Worm (Caenorhabditis elegans): Measurements from ENCODE around the gene rpb-12.
A peak's percentile ranks its signal among the peaks of the same experiment; 100 is the strongest.

Gene rpb-12

DNA sequence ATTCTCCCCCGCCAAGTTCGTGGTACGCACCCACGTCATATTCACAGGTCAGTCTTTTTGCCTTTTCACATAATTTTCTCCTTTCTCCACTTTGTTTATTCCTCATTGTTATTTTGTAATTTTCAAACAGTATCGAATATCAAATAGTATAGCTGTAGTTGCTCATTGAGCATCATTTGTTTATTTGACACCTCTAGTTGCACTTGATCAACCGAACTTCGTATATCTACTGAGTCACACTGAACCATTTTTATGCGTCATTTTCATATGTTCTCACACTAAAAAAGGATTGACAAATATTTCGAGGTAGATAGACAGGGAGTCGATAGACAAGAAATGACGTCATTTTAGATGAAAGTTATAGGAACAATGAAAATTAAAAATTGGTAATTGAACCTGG, 26.4 kb downstream of the rpb-12 start:
- TF ChIP-seq cog-1 (tag; optimal IDR thresholded peaks at IDR 0.05) (no peak), tab-1 (GFP tag; IDR thresholded peaks at IDR 0.05) (no peak), med-1 (GFP tag; optimal IDR thresholded peaks at IDR 0.05; ENCODE audit: insufficient read depth) (no peak), klf-2 (GFP tag; conservative IDR thresholded peaks at IDR 0.05) (no peak), ztf-29 (GFP tag; IDR thresholded peaks at IDR 0.05) (no peak), ref-1 (GFP tag; conservative IDR thresholded peaks at IDR 0.05) (no peak), T22C8.4 (GFP tag; IDR thresholded peaks at IDR 0.05) (no peak)

DNA sequence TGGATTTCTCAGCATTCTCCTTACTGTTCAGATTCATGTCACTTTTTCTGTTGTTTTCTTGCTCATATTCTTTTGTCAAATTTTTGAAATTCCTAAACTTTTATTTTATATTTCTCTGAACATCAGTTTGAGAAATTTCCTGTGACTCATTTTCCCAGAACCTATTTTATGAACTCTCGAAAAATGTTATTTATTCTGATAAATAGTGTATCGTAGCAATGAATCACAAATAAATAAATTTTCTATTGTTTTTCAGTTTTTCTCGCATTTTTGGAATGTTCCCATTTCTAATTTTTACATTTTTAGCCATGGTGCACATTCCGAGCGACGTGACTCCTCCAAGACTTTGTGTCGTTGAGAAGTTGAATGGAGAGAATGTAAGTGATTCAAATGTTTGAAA, 27.9 kb downstream of the rpb-12 start, which contains the start of gene nrfl-1:
nrfl-1 (plus strand) TSS at position 301 of the 400 bp plus-strand sequence.
- TF ChIP-seq T22C8.4 (GFP tag; IDR thresholded peaks at IDR 0.05) (no peak), ztf-29 (GFP tag; IDR thresholded peaks at IDR 0.05) (no peak), ztf-23 (GFP tag; IDR thresholded peaks at IDR 0.05) (no peak), ref-1 (GFP tag; conservative IDR thresholded peaks at IDR 0.05) (no peak), med-1 (GFP tag; optimal IDR thresholded peaks at IDR 0.05; ENCODE audit: insufficient read depth) (no peak), klf-2 (GFP tag; conservative IDR thresholded peaks at IDR 0.05) (no peak), cog-1 (tag; optimal IDR thresholded peaks at IDR 0.05) (no peak), flt-1 (GFP tag; IDR thresholded peaks at IDR 0.05) (no peak), tab-1 (GFP tag; IDR thresholded peaks at IDR 0.05) (no peak)

DNA sequence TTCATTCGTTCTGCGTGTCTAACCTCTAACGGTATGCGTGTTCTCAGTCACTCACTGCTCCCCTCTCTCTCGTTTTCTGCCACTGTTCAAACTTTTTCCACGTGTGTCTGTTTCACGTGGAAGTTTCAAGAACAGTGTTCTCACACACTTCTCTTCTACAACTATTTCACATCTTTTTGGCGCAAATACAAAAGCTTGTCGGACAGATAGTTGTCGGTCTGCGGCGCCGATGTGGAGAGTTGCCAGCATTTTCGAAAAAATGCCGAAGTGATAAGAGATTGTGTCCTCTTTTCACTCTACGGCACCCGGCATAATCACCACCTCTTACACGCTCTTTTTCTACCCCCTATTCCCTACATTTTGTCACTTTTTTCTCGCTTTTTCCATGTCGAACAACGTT, 28.3 kb downstream of the rpb-12 start:
- TF ChIP-seq ztf-29 (GFP tag; IDR thresholded peaks at IDR 0.05) (no peak), flt-1 (GFP tag; IDR thresholded peaks at IDR 0.05) (no peak), klf-2 (GFP tag; conservative IDR thresholded peaks at IDR 0.05) (no peak), ztf-23 (GFP tag; IDR thresholded peaks at IDR 0.05) (no peak), med-1 (GFP tag; optimal IDR thresholded peaks at IDR 0.05; ENCODE audit: insufficient read depth) (no peak), cog-1 (tag; optimal IDR thresholded peaks at IDR 0.05) (no peak), T22C8.4 (GFP tag; IDR thresholded peaks at IDR 0.05) (no peak), tab-1 (GFP tag; IDR thresholded peaks at IDR 0.05) (no peak), ref-1 (GFP tag; conservative IDR thresholded peaks at IDR 0.05) (no peak)

DNA sequence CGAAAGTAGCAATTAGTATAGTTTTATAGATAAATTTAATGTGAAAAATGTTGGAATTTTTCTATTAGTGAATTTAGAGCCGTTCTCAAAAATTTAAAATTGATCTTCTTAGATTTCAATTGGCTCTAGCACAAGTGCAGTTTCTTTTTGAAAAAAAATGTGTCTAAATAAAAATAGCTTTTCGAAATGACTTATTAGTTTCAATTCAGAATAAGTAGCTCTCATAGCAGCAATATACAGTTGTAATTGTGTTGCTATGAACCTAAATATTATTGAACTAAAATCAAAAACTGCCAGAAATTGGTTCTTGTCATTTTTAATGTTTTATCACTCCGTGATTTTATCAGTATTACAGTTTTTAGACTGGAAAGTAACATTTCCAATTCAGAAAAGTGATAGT, 29.0 kb downstream of the rpb-12 start:
- TF ChIP-seq ztf-23 (GFP tag; IDR thresholded peaks at IDR 0.05), result no peak
- TF ChIP-seq tab-1 (GFP tag; IDR thresholded peaks at IDR 0.05), result no peak
- no peak for TF ChIP-seq cog-1 (tag; optimal IDR thresholded peaks at IDR 0.05)
- TF ChIP-seq ztf-29 (GFP tag; IDR thresholded peaks at IDR 0.05), result no peak
- no peak for TF ChIP-seq flt-1 (GFP tag; IDR thresholded peaks at IDR 0.05)
- no peak for TF ChIP-seq med-1 (GFP tag; optimal IDR thresholded peaks at IDR 0.05; ENCODE audit: insufficient read depth)
- no peak for TF ChIP-seq ref-1 (GFP tag; conservative IDR thresholded peaks at IDR 0.05)
- no peak for TF ChIP-seq klf-2 (GFP tag; conservative IDR thresholded peaks at IDR 0.05)
- no peak for TF ChIP-seq T22C8.4 (GFP tag; IDR thresholded peaks at IDR 0.05)

DNA sequence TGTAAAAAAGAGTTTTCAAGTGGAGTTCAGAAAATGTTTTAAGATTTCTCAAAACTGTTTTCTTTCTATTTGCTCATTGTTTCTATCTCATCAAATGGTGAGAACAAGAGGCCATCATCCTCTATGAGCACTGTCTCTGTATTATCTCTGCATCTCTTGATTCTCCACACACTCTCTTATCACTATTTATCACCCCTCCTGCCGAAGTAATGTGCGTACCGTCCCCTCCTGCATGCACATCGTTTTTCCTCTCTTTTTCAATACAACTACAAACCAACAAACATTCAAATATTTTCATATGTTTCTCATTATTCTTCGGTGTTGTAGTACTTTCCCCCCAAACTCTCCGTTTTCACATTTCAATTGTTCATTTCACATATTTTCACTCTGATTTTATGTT, 30.2 kb downstream of the rpb-12 start:
- no peak for TF ChIP-seq ztf-23 (GFP tag; IDR thresholded peaks at IDR 0.05)
- TF ChIP-seq ref-1 (GFP tag; conservative IDR thresholded peaks at IDR 0.05), result no peak
- no peak for TF ChIP-seq tab-1 (GFP tag; IDR thresholded peaks at IDR 0.05)
- TF ChIP-seq med-1 (GFP tag; optimal IDR thresholded peaks at IDR 0.05; ENCODE audit: insufficient read depth), result no peak

DNA sequence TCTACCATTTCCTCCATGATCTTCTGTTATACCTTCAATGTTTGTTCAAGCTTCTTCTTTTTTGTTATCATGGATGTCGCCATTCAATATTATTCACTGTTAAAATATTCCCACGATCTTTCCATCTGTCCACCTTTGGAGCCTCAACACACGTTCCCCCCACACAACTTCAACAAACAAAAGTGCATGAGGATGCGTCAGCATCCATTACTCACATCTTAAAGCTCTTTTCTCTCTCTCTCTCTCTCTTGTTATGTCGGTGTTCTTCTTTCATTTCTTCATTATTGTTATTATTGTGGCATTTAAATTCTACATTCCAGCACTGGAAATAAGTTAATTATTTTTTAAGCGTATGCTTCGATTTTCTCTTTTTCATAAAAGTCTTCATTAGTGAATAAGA, 32.6 kb downstream of the rpb-12 start:
- no peak for TF ChIP-seq ztf-23 (GFP tag; IDR thresholded peaks at IDR 0.05)
- TF ChIP-seq cog-1 (tag; optimal IDR thresholded peaks at IDR 0.05), result no peak
- TF ChIP-seq ref-1 (GFP tag; conservative IDR thresholded peaks at IDR 0.05), result no peak
- TF ChIP-seq tab-1 (GFP tag; IDR thresholded peaks at IDR 0.05), result no peak
- TF ChIP-seq flt-1 (GFP tag; IDR thresholded peaks at IDR 0.05), result no peak
- TF ChIP-seq med-1 (GFP tag; optimal IDR thresholded peaks at IDR 0.05; ENCODE audit: insufficient read depth), result no peak
- no peak for TF ChIP-seq T22C8.4 (GFP tag; IDR thresholded peaks at IDR 0.05)
- no peak for TF ChIP-seq klf-2 (GFP tag; conservative IDR thresholded peaks at IDR 0.05)
- TF ChIP-seq ztf-29 (GFP tag; IDR thresholded peaks at IDR 0.05), result no peak

DNA sequence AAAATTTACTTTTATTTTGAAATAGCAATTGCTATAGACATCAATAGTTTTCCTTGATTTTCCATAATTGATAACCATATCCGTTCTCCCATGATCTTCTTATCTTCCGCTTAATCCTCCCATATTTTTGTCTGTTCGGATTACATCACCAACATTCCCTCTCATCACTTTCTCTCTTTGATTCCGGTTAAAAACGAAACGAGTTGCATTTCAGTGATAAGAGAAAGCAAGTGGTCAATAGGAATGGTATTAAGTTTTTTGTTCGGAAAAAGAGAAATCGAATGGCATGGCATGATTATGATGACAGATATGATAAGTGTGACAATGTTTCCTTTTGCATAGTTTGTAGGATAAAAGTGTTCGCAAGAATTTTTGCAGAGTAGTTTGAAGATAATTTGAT, 34.6 kb downstream of the rpb-12 start:
- no peak for TF ChIP-seq klf-2 (GFP tag; conservative IDR thresholded peaks at IDR 0.05)
- TF ChIP-seq cog-1 (tag; optimal IDR thresholded peaks at IDR 0.05), result no peak
- no peak for TF ChIP-seq ztf-23 (GFP tag; IDR thresholded peaks at IDR 0.05)
- TF ChIP-seq ztf-29 (GFP tag; IDR thresholded peaks at IDR 0.05), result no peak
- no peak for TF ChIP-seq flt-1 (GFP tag; IDR thresholded peaks at IDR 0.05)
- TF ChIP-seq ref-1 (GFP tag; conservative IDR thresholded peaks at IDR 0.05), result no peak
- TF ChIP-seq med-1 (GFP tag; optimal IDR thresholded peaks at IDR 0.05; ENCODE audit: insufficient read depth), result no peak
- no peak for TF ChIP-seq T22C8.4 (GFP tag; IDR thresholded peaks at IDR 0.05)
- TF ChIP-seq tab-1 (GFP tag; IDR thresholded peaks at IDR 0.05), result no peak

DNA sequence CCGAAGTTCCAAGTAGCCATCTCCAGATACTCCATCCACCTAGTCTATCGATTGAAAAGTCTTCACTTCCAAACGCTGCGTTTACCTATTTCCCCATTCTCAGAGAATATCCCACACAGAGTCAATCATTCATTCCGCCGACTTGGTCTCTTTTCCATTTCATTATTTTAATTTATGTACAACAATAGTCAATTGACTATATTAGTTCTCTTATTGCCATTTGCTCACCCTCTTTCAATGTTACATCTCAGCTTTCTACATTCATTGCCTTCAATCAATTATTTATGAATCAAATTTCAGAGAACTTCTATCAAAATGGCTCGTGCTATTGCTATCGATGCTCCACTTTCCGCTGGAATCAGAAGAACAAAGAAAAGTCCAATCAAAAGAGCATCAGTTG, 38.0 kb downstream of the rpb-12 start, which contains the start of gene aly-1:
aly-1 (plus strand) TSS at position 301 of the 400 bp plus-strand sequence.
- no peak for TF ChIP-seq med-1 (GFP tag; optimal IDR thresholded peaks at IDR 0.05; ENCODE audit: insufficient read depth)
- TF ChIP-seq ref-1 (GFP tag; conservative IDR thresholded peaks at IDR 0.05), result no peak
- no peak for TF ChIP-seq tab-1 (GFP tag; IDR thresholded peaks at IDR 0.05)
- no peak for TF ChIP-seq ztf-29 (GFP tag; IDR thresholded peaks at IDR 0.05)
- no peak for TF ChIP-seq flt-1 (GFP tag; IDR thresholded peaks at IDR 0.05)
- TF ChIP-seq ztf-23 (GFP tag; IDR thresholded peaks at IDR 0.05), result no peak
- TF ChIP-seq klf-2 (GFP tag; conservative IDR thresholded peaks at IDR 0.05), result no peak
- TF ChIP-seq T22C8.4 (GFP tag; IDR thresholded peaks at IDR 0.05), result no peak
- TF ChIP-seq cog-1 (tag; optimal IDR thresholded peaks at IDR 0.05), result no peak

DNA sequence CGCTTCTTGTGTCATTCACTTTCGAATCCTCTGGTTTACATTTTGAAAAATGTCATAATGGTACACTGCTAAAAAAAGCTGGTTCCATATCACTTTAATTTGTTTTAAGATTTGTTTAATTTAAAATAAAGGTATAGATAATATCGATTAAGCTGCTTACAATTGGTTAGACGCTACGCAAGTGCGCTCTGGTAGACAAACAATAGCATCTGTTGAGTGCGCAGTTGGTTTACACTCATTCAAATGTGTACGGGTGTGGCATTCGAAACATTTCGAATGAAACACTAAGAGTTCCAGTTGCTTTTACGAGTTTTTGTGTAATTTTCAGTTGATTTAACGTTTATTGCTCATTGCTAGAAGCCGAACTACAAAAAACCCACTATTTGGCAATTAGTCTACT, 39.2 kb downstream of the rpb-12 start:
- TF ChIP-seq ztf-29 (GFP tag; IDR thresholded peaks at IDR 0.05), result no peak
- TF ChIP-seq tab-1 (GFP tag; IDR thresholded peaks at IDR 0.05), result no peak
- TF ChIP-seq klf-2 (GFP tag; conservative IDR thresholded peaks at IDR 0.05), result no peak
- TF ChIP-seq flt-1 (GFP tag; IDR thresholded peaks at IDR 0.05), result 0 out of 2 replicates have a peak, but pooled peaks have one; percentile 18
- TF ChIP-seq T22C8.4 (GFP tag; IDR thresholded peaks at IDR 0.05), result peak; percentile 44; the same call in 1 of the 2 replicates
- TF ChIP-seq med-1 (GFP tag; optimal IDR thresholded peaks at IDR 0.05; ENCODE audit: insufficient read depth), result no peak
- 0 out of 2 replicates have a peak, but pooled peaks have one; percentile 45 for TF ChIP-seq ztf-23 (GFP tag; IDR thresholded peaks at IDR 0.05)
- peak; percentile 58 for TF ChIP-seq cog-1 (tag; optimal IDR thresholded peaks at IDR 0.05)
- no peak for TF ChIP-seq ref-1 (GFP tag; conservative IDR thresholded peaks at IDR 0.05)

Measured in whole organism, midembryonic.